Worm (Caenorhabditis elegans): Measurements from ENCODE around the gene sma-5.

DNA sequence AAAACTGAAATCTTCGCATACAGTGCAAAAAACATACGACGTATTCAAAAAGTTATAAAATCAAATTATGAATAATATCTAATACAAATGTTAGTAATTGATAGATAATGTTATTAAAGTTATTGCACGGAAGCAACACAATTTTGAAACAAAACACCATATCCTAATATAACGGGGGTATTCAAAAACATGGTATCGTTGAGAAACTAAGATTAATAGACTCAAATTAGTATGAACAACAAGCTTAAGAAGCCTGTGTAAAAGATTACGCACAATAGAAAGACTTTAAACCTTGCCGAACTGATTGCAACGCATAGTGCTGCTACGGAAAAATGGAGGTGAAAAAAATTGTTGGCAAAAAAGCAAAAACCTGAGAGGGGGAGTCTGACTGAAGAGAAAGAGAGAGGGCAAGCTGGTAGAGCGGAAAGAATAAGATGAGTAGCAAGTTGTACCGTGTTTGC, at the start of gene sma-5:
- TF ChIP-seq R02D3.7 (tag; optimal IDR thresholded peaks at IDR 0.05) (no peak), blmp-1 (tag; optimal IDR thresholded peaks at IDR 0.05; ENCODE audit: insufficient read depth) (no peak), fos-1 (tag; optimal IDR thresholded peaks at IDR 0.05) (no peak), ceh-82 (tag; optimal IDR thresholded peaks at IDR 0.05) (no peak), unc-62 (GFP tag; optimal IDR thresholded peaks at IDR 0.05) (no peak), nhr-23 (tag; optimal IDR thresholded peaks at IDR 0.05) (no peak)
